Worm (Caenorhabditis elegans): Measurements from ENCODE around the gene Y57G11B.8.

ce11 chrIV:14587589-14587988 lies 9.1 kb upstream of the Y57G11B.8 start:
- TF ChIP-seq ama-1 (optimal IDR thresholded peaks at IDR 0.05) = no peak
- no peak for TF ChIP-seq lin-1 (GFP tag; IDR thresholded peaks at IDR 0.05)
- no peak for TF ChIP-seq ceh-28 (tag; optimal IDR thresholded peaks at IDR 0.05)
- no peak for TF ChIP-seq saeg-2 (GFP tag; IDR thresholded peaks at IDR 0.05)
- TF ChIP-seq dpl-1 (GFP tag; optimal IDR thresholded peaks at IDR 0.05) = no peak
- TF ChIP-seq dmd-9 (GFP tag; IDR thresholded peaks at IDR 0.05) = no peak
- no peak for TF ChIP-seq nhr-6 (tag; optimal IDR thresholded peaks at IDR 0.05)
- TF ChIP-seq fos-1 (tag; optimal IDR thresholded peaks at IDR 0.05) = no peak
- TF ChIP-seq Y105C5A.15 (GFP tag; IDR thresholded peaks at IDR 0.05) = no peak
- no peak for TF ChIP-seq T26A8.4 (GFP tag; IDR thresholded peaks at IDR 0.05)

Measured in whole organism, L4 larva.